Fruit fly (Drosophila melanogaster) whole organism: ENCODE results near the gene CG16903.

Source experiments
- CG8478 ChIP-seq: fragments of >200 bp; optimal IDR thresholded peaks from 2 replicates; lab custom pipeline; 2018; ENCODE audit warnings: inconsistent platforms
- Dll ChIP-seq: fragments of >200 bp; optimal IDR thresholded peaks from 2 replicates; lab custom pipeline; 2017
- pan ChIP-seq: fragments of >200 bp; optimal IDR thresholded peaks from 2 replicates; lab custom pipeline; 2017
- psq ChIP-seq: fragments of >200 bp; optimal IDR thresholded peaks from 2 replicates; lab custom pipeline; 2017
- usp ChIP-seq: fragments of >200 bp; optimal IDR thresholded peaks from 2 replicates; lab custom pipeline; 2017; ENCODE audit warnings: missing biosample characterization, missing genetic modification characterization, mixed read lengths

- no peak for TF ChIP-seq usp (GFP tag; lab: Kevin White, UChicago)
- no peak for TF ChIP-seq Dll
- TF ChIP-seq psq (lab: Kevin White, UChicago) = no peak
- no peak for TF ChIP-seq CG8478
- TF ChIP-seq pan (lab: Kevin White, UChicago) = no peak
Measured at dm6 chrX:2066259-2066658, 13.9 kb downstream of the CG16903 start, which contains the start of gene CG14054.
